ENCODE assay signal across 1 worm cellular context in the genomic region with DNA sequence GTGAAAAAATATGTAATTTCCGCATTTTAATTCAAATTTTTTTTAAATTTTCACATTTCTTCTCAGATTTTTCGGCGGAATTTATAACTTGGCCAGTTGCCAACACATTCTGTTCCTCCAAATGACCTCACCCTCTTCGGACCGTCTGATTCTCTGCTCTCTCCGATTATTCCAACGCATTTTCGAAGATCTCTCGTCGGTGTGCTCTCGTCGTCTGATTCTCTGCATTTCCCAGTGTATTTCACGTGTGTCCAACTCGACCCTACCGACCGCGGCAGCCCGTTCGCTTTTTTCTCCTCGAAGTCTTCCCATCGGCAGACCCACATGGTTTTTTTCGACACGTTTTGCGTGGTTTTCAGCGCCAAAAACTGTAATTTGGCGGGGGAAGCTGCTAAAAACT.
A peak's percentile ranks its signal among the peaks of the same experiment; 100 is the strongest.
TF ChIP-seq lines count a peak whose summit lies in the region.

No protein-coding gene starts in this region.

TF ChIP-seq in whole organism, L1 larva, 84 proteins besides CTCF, POLR2A, EP300 and RAD21 (continued from another document):
- TF ChIP-seq ceh-8 (GFP tag; optimal IDR thresholded peaks at IDR 0.05; lab: Kevin White, UChicago), result no peak
- TF ChIP-seq nhr-77 (tag; optimal IDR thresholded peaks at IDR 0.05; lab: Kevin White, UChicago), result no peak
- TF ChIP-seq dpl-1 (GFP tag; optimal IDR thresholded peaks at IDR 0.05; lab: Kevin White, UChicago), result peak in 2 of 3 experiments; percentile 32 to 34
- TF ChIP-seq aha-1 (tag; optimal IDR thresholded peaks at IDR 0.05; lab: Kevin White, UChicago), result no peak
- TF ChIP-seq snu-23 (GFP tag; optimal IDR thresholded peaks at IDR 0.05; lab: Kevin White, UChicago), result peak; percentile 45
- no peak for TF ChIP-seq hlh-4 (tag; optimal IDR thresholded peaks at IDR 0.05; lab: Kevin White, UChicago)
- peak; percentile 57 for TF ChIP-seq mep-1 (tag; optimal IDR thresholded peaks at IDR 0.05; lab: Kevin White, UChicago)
- TF ChIP-seq skn-1 (tag; optimal IDR thresholded peaks at IDR 0.05; lab: Kevin White, UChicago), result no peak
- no peak for TF ChIP-seq C04F5.9 (tag; optimal IDR thresholded peaks at IDR 0.05; lab: Kevin White, UChicago)
- no peak for TF ChIP-seq hlh-17 (GFP tag; optimal IDR thresholded peaks at IDR 0.05; lab: Kevin White, UChicago; ENCODE audit: borderline replicate concordance)
- peak; percentile 9 for TF ChIP-seq F16B12.6 (tag; optimal IDR thresholded peaks at IDR 0.05; lab: Kevin White, UChicago)
- TF ChIP-seq jun-1 (tag; optimal IDR thresholded peaks at IDR 0.05; lab: Kevin White, UChicago), result no peak
- TF ChIP-seq nhr-47 (tag; optimal IDR thresholded peaks at IDR 0.05; lab: Kevin White, UChicago), result no peak
- TF ChIP-seq nhr-84 (tag; optimal IDR thresholded peaks at IDR 0.05; lab: Kevin White, UChicago), result no peak
- no peak for TF ChIP-seq ceh-90 (tag; optimal IDR thresholded peaks at IDR 0.05; lab: Kevin White, UChicago)
- no peak for TF ChIP-seq pqm-1 (tag; optimal IDR thresholded peaks at IDR 0.05; lab: Kevin White, UChicago)
- no peak for TF ChIP-seq unc-98 (GFP tag; IDR thresholded peaks at IDR 0.05; lab: Robert Waterston, UW)
- TF ChIP-seq fkh-8 (tag; optimal IDR thresholded peaks at IDR 0.05; lab: Kevin White, UChicago), result no peak
- no peak for TF ChIP-seq ceh-63 (GFP tag; optimal IDR thresholded peaks at IDR 0.05; lab: Kevin White, UChicago)
- no peak for TF ChIP-seq ztf-11 (tag; optimal IDR thresholded peaks at IDR 0.05; lab: Kevin White, UChicago)
- no peak for TF ChIP-seq rnt-1 (tag; optimal IDR thresholded peaks at IDR 0.05; lab: Kevin White, UChicago)
- TF ChIP-seq ces-1 (GFP tag; optimal IDR thresholded peaks at IDR 0.05; lab: Kevin White, UChicago), result no peak
- TF ChIP-seq sox-4 (tag; optimal IDR thresholded peaks at IDR 0.05; lab: Kevin White, UChicago), result no peak
- no peak for TF ChIP-seq ztf-4 (tag; optimal IDR thresholded peaks at IDR 0.05; lab: Kevin White, UChicago)
- TF ChIP-seq tlp-1 (tag; optimal IDR thresholded peaks at IDR 0.05; lab: Kevin White, UChicago), result no peak
- no peak for TF ChIP-seq ceh-88 (GFP tag; IDR thresholded peaks at IDR 0.05; lab: Robert Waterston, UW)
- no peak for TF ChIP-seq nhr-237 (tag; optimal IDR thresholded peaks at IDR 0.05; lab: Kevin White, UChicago)
- no peak for TF ChIP-seq snpc-4 (tag; optimal IDR thresholded peaks at IDR 0.05; lab: Kevin White, UChicago)
- no peak; the same call in 1 of the 2 replicates for TF ChIP-seq isw-1 (GFP tag; IDR thresholded peaks at IDR 0.05; lab: Robert Waterston, UW)
